Worm (Caenorhabditis elegans) whole organism, L1 larva: Measurements from ENCODE around the gene srw-141.

Source experiments
- C04F5.9 ChIP-seq: sonication (generic microtip); optimal IDR thresholded peaks from 2 replicates; lab custom pipeline; 2016; ENCODE audit warnings: missing genetic modification characterization, missing compliant biosample characterization
- C16A3.4 ChIP-seq: fragments of 150-350 bp; optimal IDR thresholded peaks from 2 replicates; lab custom pipeline; 2014; ENCODE audit warnings: missing biosample characterization, missing genetic modification characterization
- aha-1 ChIP-seq: fragments of 150-350 bp; optimal IDR thresholded peaks from 2 replicates; lab custom pipeline; 2014; ENCODE audit warnings: missing biosample characterization, missing genetic modification characterization
- blmp-1 ChIP-seq: fragments of 150-350 bp; optimal IDR thresholded peaks from 2 replicates; lab custom pipeline; 2014; ENCODE audit warnings: missing biosample characterization, missing genetic modification characterization
- ceh-88 ChIP-seq: fragments of 200-800 bp; sonication (Bioruptor generic); IDR thresholded peaks from 2 replicates; pipeline ENCODE4 v1.3.6; 2022; ENCODE audit warnings: missing genetic modification characterization, missing compliant biosample characterization
- efl-1 ChIP-seq, 4 experiments: fragments of 150-350 bp; optimal IDR thresholded peaks in 3 of 4; peaks in 1 of 4; 1 replicate in 1 of 4; 2 replicates in 3 of 4; lab custom pipeline; 2014; ENCODE audit warnings: missing biosample characterization in 2 of 4, missing genetic modification characterization in 2 of 4, missing genetic modification reagents in 2 of 4
- efl-3 ChIP-seq: fragments of 200-800 bp; sonication (Bioruptor generic); optimal IDR thresholded peaks from 2 replicates; lab custom pipeline; 2018; ENCODE audit warnings: mild to moderate bottlenecking, missing genetic modification characterization, missing compliant biosample characterization
- egl-27 ChIP-seq, 2 experiments: fragments of 150-350 bp in 1 of 2; sonication (generic microtip); optimal IDR thresholded peaks; 3 replicates each; lab custom pipeline; 2017 to 2018; ENCODE audit warnings: missing biosample characterization in 2 of 2, missing genetic modification characterization in 2 of 2, missing genetic modification reagents in 2 of 2
- fkh-10 ChIP-seq: sonication (generic microtip); optimal IDR thresholded peaks from 2 replicates; lab custom pipeline; 2017; ENCODE audit warnings: missing biosample characterization, missing genetic modification reagents, missing genetic modification characterization
- hlh-17 ChIP-seq: fragments of 200-800 bp; sonication (Bioruptor generic); optimal IDR thresholded peaks from 2 replicates; lab custom pipeline; 2018; ENCODE audit warnings: missing genetic modification characterization, mild to moderate bottlenecking, missing compliant biosample characterization, moderate library complexity, borderline replicate concordance
- lin-15B ChIP-seq: fragments of 150-350 bp; sonication (generic microtip); optimal IDR thresholded peaks from 3 replicates; lab custom pipeline; 2014; ENCODE audit warnings: missing biosample characterization, missing genetic modification characterization
- lin-35 ChIP-seq, 2 experiments: fragments of 150-350 bp; optimal IDR thresholded peaks; 2 replicates each; lab custom pipeline; 2014; ENCODE audit warnings: missing biosample characterization in 2 of 2, missing genetic modification characterization in 2 of 2, missing genetic modification reagents in 2 of 2
- lin-39 ChIP-seq: fragments of 150-350 bp; optimal IDR thresholded peaks from 2 replicates; lab custom pipeline; 2014; ENCODE audit warnings: missing biosample characterization, missing genetic modification reagents, missing genetic modification characterization
- lsy-2 ChIP-seq, 2 experiments: fragments of 150-350 bp; optimal IDR thresholded peaks; 2 replicates each; lab custom pipeline; 2014; ENCODE audit warnings: missing biosample characterization in 2 of 2, missing genetic modification characterization in 2 of 2
- mab-9 ChIP-seq: fragments of 200-800 bp; sonication (Bioruptor generic); IDR thresholded peaks from 2 replicates; pipeline ENCODE4 v1.3.6; 2022; ENCODE audit warnings: missing genetic modification reagents, missing genetic modification characterization, missing compliant biosample characterization
- mdl-1 ChIP-seq, 2 experiments: fragments of 150-350 bp; optimal IDR thresholded peaks; 2 replicates each; lab custom pipeline; 2014 to 2017; ENCODE audit warnings: missing biosample characterization in 2 of 2, missing genetic modification characterization in 2 of 2, inconsistent platforms in 1 of 2
- nhr-237 ChIP-seq: fragments of 150-350 bp; optimal IDR thresholded peaks from 2 replicates; lab custom pipeline; 2014; ENCODE audit warnings: missing biosample characterization, missing genetic modification characterization
- nhr-28 ChIP-seq: fragments of 150-350 bp; optimal IDR thresholded peaks from 2 replicates; lab custom pipeline; 2014; ENCODE audit warnings: missing biosample characterization, missing genetic modification characterization
- nhr-85 ChIP-seq: sonication (generic microtip); peaks from one replicate; lab custom pipeline; 2016; ENCODE audit warnings: missing genetic modification characterization, inconsistent platforms, missing compliant biosample characterization
- skn-1 ChIP-seq: fragments of 150-350 bp; optimal IDR thresholded peaks from 2 replicates; lab custom pipeline; 2014; ENCODE audit warnings: missing biosample characterization, missing genetic modification characterization
- snpc-4 ChIP-seq: fragments of 150-350 bp; optimal IDR thresholded peaks from 2 replicates; lab custom pipeline; 2014; ENCODE audit warnings: missing biosample characterization, missing genetic modification characterization
- sox-4 ChIP-seq: sonication (generic microtip); optimal IDR thresholded peaks from 2 replicates; lab custom pipeline; 2016; ENCODE audit warnings: missing genetic modification characterization, missing compliant biosample characterization
- tlp-1 ChIP-seq: fragments of 150-350 bp; optimal IDR thresholded peaks from 2 replicates; lab custom pipeline; 2014; ENCODE audit warnings: missing biosample characterization, missing genetic modification characterization
- unc-130 ChIP-seq: fragments of 150-350 bp; optimal IDR thresholded peaks from 2 replicates; lab custom pipeline; 2017; ENCODE audit warnings: missing biosample characterization, missing genetic modification characterization, inconsistent platforms
- unc-30 ChIP-seq: sonication (generic microtip); optimal IDR thresholded peaks from 2 replicates; lab custom pipeline; 2017; ENCODE audit warnings: missing biosample characterization, missing genetic modification characterization
- unc-86 ChIP-seq: sonication (generic microtip); optimal IDR thresholded peaks from 2 replicates; lab custom pipeline; 2016; ENCODE audit warnings: missing genetic modification characterization, missing compliant biosample characterization
- vab-15 ChIP-seq: sonication (generic microtip); optimal IDR thresholded peaks from 2 replicates; lab custom pipeline; 2017; ENCODE audit warnings: missing genotype, mild to moderate bottlenecking, missing genetic modification characterization, missing compliant biosample characterization
- xbp-1 ChIP-seq: sonication (generic microtip); optimal IDR thresholded peaks from 2 replicates; lab custom pipeline; 2016; ENCODE audit warnings: missing genetic modification characterization, missing compliant biosample characterization
- zag-1 ChIP-seq: fragments of 150-350 bp; optimal IDR thresholded peaks from 2 replicates; lab custom pipeline; 2014; ENCODE audit warnings: missing biosample characterization, missing genetic modification characterization
- zip-4 ChIP-seq: fragments of 200-800 bp; sonication (Bioruptor generic); optimal IDR thresholded peaks from 2 replicates; lab custom pipeline; 2018; ENCODE audit warnings: mild to moderate bottlenecking, missing genetic modification characterization, moderate library complexity, missing compliant biosample characterization
- ztf-11 ChIP-seq, 2 experiments: sonication (generic microtip); optimal IDR thresholded peaks; 2 replicates each; lab custom pipeline; 2016 to 2017; ENCODE audit warnings: missing genetic modification characterization in 2 of 2, missing biosample characterization in 1 of 2, missing compliant biosample characterization in 1 of 2

Gene srw-141

DNA sequence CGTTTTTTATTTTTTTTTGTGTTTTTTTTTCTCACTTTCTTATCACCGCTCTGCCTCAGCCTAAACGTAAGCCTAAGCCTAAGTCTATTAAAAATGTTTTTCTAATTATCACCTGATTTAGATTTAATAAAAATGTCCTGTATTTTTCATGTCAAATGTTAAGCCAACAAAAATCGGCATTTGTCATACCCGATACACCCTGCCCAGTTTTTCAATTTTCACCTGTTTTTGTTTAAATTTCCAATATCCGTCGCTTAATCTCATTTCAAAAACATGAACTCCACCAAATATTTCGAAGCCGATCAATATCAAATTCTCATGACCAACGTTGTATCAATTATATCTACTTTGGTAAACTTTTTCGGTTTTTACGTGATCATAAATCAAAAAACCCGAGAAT, 7.1 kb downstream of the srw-141 start, which contains the start of gene C31B8.1:
TSS of gene C31B8.1 (plus strand) at position 301 of the 400 bp plus-strand sequence.
- TF ChIP-seq nhr-237 (tag; lab: Kevin White, UChicago), result no peak
- no peak for TF ChIP-seq efl-1 (optimal IDR thresholded peaks at IDR 0.05; lab: Kevin White, UChicago)
- peak in 1 of 2 experiments; percentile 78 for TF ChIP-seq efl-1 (GFP tag; optimal IDR thresholded peaks at IDR 0.05 in 1 of 2; lab: Kevin White, UChicago)
- TF ChIP-seq, all 84 proteins: peak for 1

DNA sequence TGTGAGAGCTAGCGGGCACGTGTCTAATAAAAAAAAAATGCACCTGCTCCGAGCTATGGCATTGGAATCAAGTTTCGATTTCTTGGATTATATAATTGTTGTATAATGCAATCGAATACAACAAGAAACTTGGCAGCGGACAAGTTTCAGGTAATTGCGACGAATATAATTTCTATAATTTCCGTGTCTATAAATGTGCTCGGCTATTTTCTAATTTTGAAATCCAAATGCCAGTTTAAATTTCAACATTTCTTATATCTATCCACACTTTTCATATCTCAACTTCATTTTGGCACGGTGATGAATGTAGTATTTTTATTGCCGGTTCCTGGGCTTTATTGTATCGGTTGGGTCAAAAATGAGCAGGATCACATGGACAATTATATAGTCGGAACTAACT, 8.6 kb downstream of the srw-141 start, which contains the start of gene C31B8.16:
TSS of gene C31B8.16 (plus strand) at position 301 of the 400 bp plus-strand sequence.
- TF ChIP-seq nhr-28 (tag; lab: Kevin White, UChicago) (no peak), zip-4 (GFP tag; lab: Kevin White, UChicago) (no peak), zag-1 (no peak), nhr-85 (tag; lab: Kevin White, UChicago) (no peak), lsy-2 (tag; optimal IDR thresholded peaks at IDR 0.05; lab: Kevin White, UChicago) (no peak), lin-39 (tag; lab: Kevin White, UChicago) (no peak), sox-4 (tag; lab: Kevin White, UChicago) (no peak), blmp-1 (tag; lab: Kevin White, UChicago) (no peak), efl-3 (GFP tag; lab: Kevin White, UChicago) (no peak), egl-27 (tag; optimal IDR thresholded peaks at IDR 0.05; lab: Kevin White, UChicago) (no peak), C04F5.9 (no peak)

DNA sequence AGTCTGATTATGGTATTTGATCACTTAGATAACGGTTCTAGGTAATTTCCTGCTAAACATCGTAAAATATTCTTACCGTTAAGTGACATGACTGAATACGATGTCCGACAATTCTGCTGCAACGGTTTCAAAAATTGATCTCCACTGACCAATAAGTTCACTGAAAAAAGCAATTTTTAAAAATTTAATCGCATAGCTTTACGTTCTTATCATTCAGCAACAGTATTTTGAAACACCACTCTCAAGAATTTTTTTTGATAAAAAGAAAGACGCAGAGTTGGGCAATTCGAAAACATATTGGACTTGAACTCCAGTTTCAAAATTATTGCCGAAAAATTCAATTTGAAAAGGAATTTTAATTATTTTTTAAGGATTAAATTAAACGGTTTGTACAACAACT, 10.8 kb downstream of the srw-141 start, which contains the start of gene C31B8.12:
TSS of gene C31B8.12 (minus strand) at position 101 of the 400 bp plus-strand sequence.
- TF ChIP-seq C16A3.4, result no peak
- TF ChIP-seq, all 84 proteins: peak for 0

DNA sequence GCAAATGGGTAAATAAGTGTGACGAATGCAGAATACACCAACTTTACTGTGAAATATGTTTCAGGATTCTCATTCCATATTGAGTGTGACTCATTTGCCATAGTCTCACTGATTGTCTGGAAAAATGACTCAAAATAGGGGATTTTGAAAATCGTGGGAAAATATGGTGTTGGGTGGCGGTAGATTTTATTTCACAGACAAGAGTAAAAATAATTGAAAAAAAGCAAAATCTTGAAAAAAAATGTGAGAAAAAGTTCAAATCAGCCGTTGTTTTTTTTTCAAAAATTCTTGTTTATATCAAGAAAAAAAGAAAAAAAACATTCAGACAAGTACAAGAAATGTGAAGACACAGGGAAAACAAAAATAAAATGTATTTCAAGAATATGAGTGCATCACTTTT, 15.8 kb downstream of the srw-141 start, which contains the start of gene srh-38:
TSS of gene srh-38 (minus strand) at position 101 of the 400 bp plus-strand sequence.
- no peak for TF ChIP-seq unc-130 (tag; lab: Kevin White, UChicago)
- TF ChIP-seq fkh-10 (GFP tag; lab: Kevin White, UChicago), result no peak
- TF ChIP-seq efl-1 (optimal IDR thresholded peaks at IDR 0.05; lab: Kevin White, UChicago), result no peak
- TF ChIP-seq efl-1 (GFP tag; optimal IDR thresholded peaks at IDR 0.05 in 1 of 2; lab: Kevin White, UChicago), result no peak
- no peak for TF ChIP-seq aha-1
- TF ChIP-seq unc-30, result no peak
- TF ChIP-seq hlh-17, result no peak
- TF ChIP-seq vab-15 (tag; lab: Kevin White, UChicago), result no peak
- no peak for TF ChIP-seq skn-1 (tag; lab: Kevin White, UChicago)
- TF ChIP-seq xbp-1 (tag; lab: Kevin White, UChicago), result no peak
- TF ChIP-seq lin-15B (tag; lab: Kevin White, UChicago), result no peak
- no peak for TF ChIP-seq lin-35 (GFP tag; optimal IDR thresholded peaks at IDR 0.05; lab: Kevin White, UChicago)
- TF ChIP-seq tlp-1 (tag; lab: Kevin White, UChicago), result no peak
- TF ChIP-seq nhr-85 (tag; lab: Kevin White, UChicago), result no peak

DNA sequence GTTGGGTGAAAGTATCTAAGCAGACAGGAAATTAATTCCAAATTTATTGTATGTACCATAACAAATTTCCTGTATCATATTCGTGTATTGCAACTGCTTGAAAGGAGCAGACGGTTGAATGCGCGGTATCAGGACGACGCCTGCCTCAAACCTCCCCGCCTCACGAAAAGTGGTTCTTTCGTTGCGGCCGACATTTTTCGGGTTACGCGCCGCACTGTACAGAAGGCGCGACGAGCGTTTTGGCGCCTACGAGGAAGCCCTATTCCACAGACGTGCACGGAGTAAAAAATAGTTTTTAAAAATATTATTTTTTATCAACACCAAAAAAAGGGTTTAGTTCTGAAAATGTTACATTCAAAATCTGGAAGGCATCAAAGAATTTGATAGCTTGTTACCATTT, 18.3 kb downstream of the srw-141 start:
- TF ChIP-seq snpc-4 (tag; lab: Kevin White, UChicago) (peak; percentile 44), ceh-88 (GFP tag; lab: Robert Waterston, UW) (no peak)

DNA sequence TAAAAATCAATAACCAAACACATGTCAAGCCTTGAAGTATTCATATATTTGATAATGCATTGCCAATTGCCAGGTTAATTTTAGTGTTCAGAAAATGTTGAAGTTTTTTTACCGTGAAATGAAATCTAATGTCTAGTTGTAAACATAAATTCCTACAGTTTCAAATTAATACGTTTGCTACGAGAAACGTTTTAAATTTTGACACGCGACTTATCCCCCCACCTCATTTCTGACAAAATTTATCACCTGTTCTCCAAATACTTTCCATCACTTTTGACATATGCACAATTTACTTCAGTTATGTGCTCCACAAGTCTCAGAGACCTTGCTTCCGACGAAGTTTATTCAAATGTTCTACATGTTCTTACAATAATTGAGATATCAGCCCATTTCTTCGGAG, 24.4 kb downstream of the srw-141 start, which contains the start of gene srh-146:
TSS of gene srh-146 (plus strand) at position 301 of the 400 bp plus-strand sequence.
- TF ChIP-seq ztf-11 (tag; optimal IDR thresholded peaks at IDR 0.05; lab: Kevin White, UChicago) (no peak), lin-39 (tag; lab: Kevin White, UChicago) (no peak), mdl-1 (tag; optimal IDR thresholded peaks at IDR 0.05; lab: Kevin White, UChicago) (no peak), hlh-17 (no peak), unc-86 (tag; lab: Kevin White, UChicago) (no peak), lin-35 (GFP tag; optimal IDR thresholded peaks at IDR 0.05; lab: Kevin White, UChicago) (no peak), mab-9 (no peak), C04F5.9 (no peak), tlp-1 (tag; lab: Kevin White, UChicago) (no peak), egl-27 (tag; optimal IDR thresholded peaks at IDR 0.05; lab: Kevin White, UChicago) (no peak)
